Fruit fly (Drosophila melanogaster) whole organism, embryonic: ENCODE data around the gene CG5968.

Source experiments
- Abd-B ChIP-seq: fragments of 200-800 bp; sonication (Bioruptor generic); optimal IDR thresholded peaks from 2 replicates; lab custom pipeline; 2018; ENCODE audit warnings: missing biosample characterization, mild to moderate bottlenecking, missing genetic modification characterization, moderate library complexity
- B-H2 ChIP-seq: fragments of 200-800 bp; sonication (Bioruptor generic); optimal IDR thresholded peaks from 2 replicates; lab custom pipeline; 2018; ENCODE audit warnings: missing biosample characterization, mild to moderate bottlenecking, missing genetic modification characterization
- Bdp1 ChIP-seq: fragments of 200-800 bp; sonication (Bioruptor generic); optimal IDR thresholded peaks from 3 replicates; lab custom pipeline; 2016; ENCODE audit warnings: missing biosample characterization, missing genetic modification characterization
- CG10147 ChIP-seq: fragments of 200-800 bp; sonication (Bioruptor generic); optimal IDR thresholded peaks from 2 replicates; lab custom pipeline; 2019; ENCODE audit warnings: missing biosample characterization, mild to moderate bottlenecking, missing genetic modification characterization, moderate library complexity
- CG10366 ChIP-seq: fragments of 200-800 bp; sonication (Bioruptor generic); IDR thresholded peaks from 2 replicates; pipeline ENCODE4 v1.3.6; 2022; ENCODE audit warnings: missing biosample characterization, missing genetic modification characterization
- CG10565 ChIP-seq: fragments of 200-800 bp; sonication (Bioruptor generic); optimal IDR thresholded peaks from 3 replicates; lab custom pipeline; 2016; ENCODE audit warnings: missing biosample characterization, mild to moderate bottlenecking, missing genetic modification characterization
- CG1233 ChIP-seq: fragments of 200-800 bp; sonication (Bioruptor generic); optimal IDR thresholded peaks from 4 replicates; lab custom pipeline; 2018; ENCODE audit warnings: missing biosample characterization, mild to moderate bottlenecking, missing genetic modification characterization
- CG12659 ChIP-seq: fragments of 200-800 bp; sonication (Bioruptor generic); optimal IDR thresholded peaks from 3 replicates; lab custom pipeline; 2017; ENCODE audit warnings: mild to moderate bottlenecking, missing biosample characterization, missing genetic modification reagents, missing genetic modification characterization
- CG13894 ChIP-seq: fragments of 200-800 bp; sonication (Bioruptor generic); optimal IDR thresholded peaks from 3 replicates; lab custom pipeline; 2018; ENCODE audit warnings: missing biosample characterization, mild to moderate bottlenecking, missing genetic modification characterization, moderate library complexity
- CG14441 ChIP-seq: fragments of 200-800 bp; sonication (Bioruptor generic); IDR thresholded peaks from 2 replicates; pipeline ENCODE4 v1.3.6; 2022; ENCODE audit warnings: missing biosample characterization, missing genetic modification characterization
- CG14667 ChIP-seq: fragments of 200-800 bp; sonication (Bioruptor generic); IDR thresholded peaks from 2 replicates; pipeline ENCODE4 v1.3.6; 2022; ENCODE audit warnings: missing biosample characterization, missing genetic modification characterization
- CG1647 ChIP-seq: fragments of 200-800 bp; sonication (Bioruptor generic); optimal IDR thresholded peaks from 3 replicates; lab custom pipeline; 2016; ENCODE audit warnings: missing biosample characterization, missing genetic modification characterization
- CG1832 ChIP-seq: fragments of 200-800 bp; sonication (Bioruptor generic); optimal IDR thresholded peaks from 2 replicates; lab custom pipeline; 2017; ENCODE audit warnings: missing biosample characterization, mild to moderate bottlenecking, missing genetic modification characterization, inconsistent platforms
- CG2129 ChIP-seq: fragments of 200-800 bp; sonication (Bioruptor generic); IDR thresholded peaks from 2 replicates; pipeline ENCODE4 v1.3.6; 2022; ENCODE audit warnings: missing biosample characterization, missing genetic modification characterization; ENCODE audit not compliant: partially characterized antibody
- CG30431 ChIP-seq: fragments of 200-800 bp; sonication (Bioruptor generic); optimal IDR thresholded peaks from 2 replicates; lab custom pipeline; 2017; ENCODE audit warnings: missing biosample characterization, missing genetic modification characterization
- CG32532 ChIP-seq: fragments of 200-800 bp; sonication (Bioruptor generic); IDR thresholded peaks from 2 replicates; pipeline ENCODE4 v1.3.6; 2022; ENCODE audit warnings: missing biosample characterization, missing genetic modification characterization
- CG34422 ChIP-seq: fragments of 200-800 bp; sonication (Bioruptor generic); IDR thresholded peaks from 3 replicates; pipeline ENCODE4 v1.3.6; 2022; ENCODE audit warnings: missing biosample characterization, missing genetic modification characterization
- CG6254 ChIP-seq: fragments of 200-800 bp; sonication (Bioruptor generic); optimal IDR thresholded peaks from 3 replicates; lab custom pipeline; 2017; ENCODE audit warnings: mild to moderate bottlenecking, missing biosample characterization, missing genetic modification reagents, missing genetic modification characterization
- D19B ChIP-seq: fragments of 200-800 bp; sonication (Bioruptor generic); optimal IDR thresholded peaks from 2 replicates; lab custom pipeline; 2017; ENCODE audit warnings: missing biosample characterization, mild to moderate bottlenecking, missing genetic modification characterization
- HLH4C ChIP-seq: fragments of 200-800 bp; sonication (Bioruptor generic); IDR thresholded peaks from 3 replicates; pipeline ENCODE4 v1.3.6; 2022; ENCODE audit warnings: missing biosample characterization, missing genetic modification characterization; ENCODE audit not compliant: partially characterized antibody
- Hand ChIP-seq: fragments of 200-800 bp; sonication (Bioruptor generic); optimal IDR thresholded peaks from 2 replicates; lab custom pipeline; 2017; ENCODE audit warnings: mild to moderate bottlenecking, missing biosample characterization, missing genetic modification reagents, missing genetic modification characterization
- Hey ChIP-seq: fragments of 200-800 bp; sonication (Bioruptor generic); optimal IDR thresholded peaks from 3 replicates; lab custom pipeline; 2018; ENCODE audit warnings: missing biosample characterization, mild to moderate bottlenecking, missing genetic modification characterization
- NC2β ChIP-seq: fragments of 200-800 bp; sonication (Bioruptor generic); optimal IDR thresholded peaks from 2 replicates; lab custom pipeline; 2016; ENCODE audit warnings: missing biosample characterization, missing genetic modification characterization
- Nf-YA ChIP-seq: fragments of 200-800 bp; sonication (Bioruptor generic); IDR thresholded peaks from 2 replicates; pipeline ENCODE4 v1.3.6; 2022; ENCODE audit warnings: missing biosample characterization, missing genetic modification characterization
- Optix ChIP-seq: fragments of 200-800 bp; sonication (Bioruptor generic); IDR thresholded peaks from 3 replicates; pipeline ENCODE4 v1.3.6; 2022; ENCODE audit warnings: missing biosample characterization, missing genetic modification characterization
- Scr ChIP-seq: fragments of 200-800 bp; sonication (Bioruptor generic); IDR thresholded peaks from 2 replicates; pipeline ENCODE4 v1.3.6; 2022; ENCODE audit warnings: missing biosample characterization, missing genetic modification characterization; ENCODE audit not compliant: partially characterized antibody
- Sox100B ChIP-seq: fragments of 200-800 bp; sonication (Bioruptor generic); optimal IDR thresholded peaks from 3 replicates; lab custom pipeline; 2018; ENCODE audit warnings: missing biosample characterization, mild to moderate bottlenecking, missing genetic modification characterization
- Sry-β ChIP-seq: fragments of 200-800 bp; sonication (Bioruptor generic); optimal IDR thresholded peaks from 2 replicates; lab custom pipeline; 2018; ENCODE audit warnings: missing biosample characterization, mild to moderate bottlenecking, missing genetic modification characterization, moderate library complexity
- ab ChIP-seq: fragments of 200-800 bp; sonication (Bioruptor generic); optimal IDR thresholded peaks from 2 replicates; lab custom pipeline; 2016; ENCODE audit warnings: missing biosample characterization, missing genetic modification characterization
- corto ChIP-seq: fragments of 200-800 bp; sonication (Bioruptor generic); optimal IDR thresholded peaks from 2 replicates; lab custom pipeline; 2016; ENCODE audit warnings: missing biosample characterization, mild to moderate bottlenecking, missing genetic modification characterization, moderate library complexity
- cwo ChIP-seq: fragments of 200-800 bp; sonication (Bioruptor generic); optimal IDR thresholded peaks from 3 replicates; lab custom pipeline; 2017; ENCODE audit warnings: missing biosample characterization, missing genetic modification characterization, mild to moderate bottlenecking, moderate library complexity, missing genetic modification reagents
- ewg ChIP-seq: fragments of 200-800 bp; sonication (Bioruptor generic); optimal IDR thresholded peaks from 3 replicates; lab custom pipeline; 2017; ENCODE audit warnings: mild to moderate bottlenecking, missing biosample characterization, missing genetic modification reagents, missing genetic modification characterization
- gce ChIP-seq: fragments of 200-800 bp; sonication (Bioruptor generic); IDR thresholded peaks from 3 replicates; pipeline ENCODE4 v1.3.6; 2022; ENCODE audit warnings: missing biosample characterization, missing genetic modification characterization
- lmd ChIP-seq: fragments of 200-800 bp; sonication (Bioruptor generic); IDR thresholded peaks from 2 replicates; pipeline ENCODE4 v1.3.6; 2022; ENCODE audit warnings: missing biosample characterization, missing genetic modification characterization
- lov ChIP-seq, 2 experiments: fragments of 200-800 bp in 1 of 2; fragments of >200 bp in 1 of 2; sonication (Bioruptor generic) in 1 of 2; IDR thresholded peaks in 1 of 2; optimal IDR thresholded peaks in 1 of 2; 2 replicates in 1 of 2; 3 replicates in 1 of 2; pipeline versions ENCODE4 v1.3.6 to Lab custom; 2017 to 2022; ENCODE audit warnings: missing biosample characterization in 1 of 2, missing genetic modification characterization in 1 of 2
- mam ChIP-seq: fragments of 200-800 bp; sonication (Bioruptor generic); optimal IDR thresholded peaks from 3 replicates; lab custom pipeline; 2016; ENCODE audit warnings: missing biosample characterization, missing genetic modification characterization
- nom ChIP-seq: fragments of 200-800 bp; sonication (Bioruptor generic); optimal IDR thresholded peaks from 2 replicates; lab custom pipeline; 2017; ENCODE audit warnings: missing biosample characterization, missing genetic modification characterization, mild to moderate bottlenecking, moderate library complexity, missing genetic modification reagents
- p53 ChIP-seq: fragments of 200-800 bp; sonication (Bioruptor generic); optimal IDR thresholded peaks from 2 replicates; lab custom pipeline; 2016; ENCODE audit warnings: missing biosample characterization, missing genetic modification characterization
- rib ChIP-seq: fragments of 200-800 bp; sonication (Bioruptor generic); IDR thresholded peaks from 2 replicates; pipeline ENCODE4 v1.3.6; 2022; ENCODE audit warnings: missing biosample characterization, missing genetic modification characterization
- sima ChIP-seq: fragments of 200-800 bp; sonication (Bioruptor generic); optimal IDR thresholded peaks from 2 replicates; lab custom pipeline; 2016; ENCODE audit warnings: missing biosample characterization, missing genetic modification characterization
- slou ChIP-seq: fragments of 200-800 bp; sonication (Bioruptor generic); optimal IDR thresholded peaks from 3 replicates; lab custom pipeline; 2016; ENCODE audit warnings: missing biosample characterization, missing genetic modification characterization
- slp2 ChIP-seq: fragments of 200-800 bp; sonication (Bioruptor generic); optimal IDR thresholded peaks from 2 replicates; lab custom pipeline; 2016; ENCODE audit warnings: missing biosample characterization, missing genetic modification characterization
- so ChIP-seq: fragments of 200-800 bp; sonication (Bioruptor generic); IDR thresholded peaks from 3 replicates; pipeline ENCODE4 v1.3.6; 2022; ENCODE audit warnings: missing biosample characterization, missing genetic modification characterization
- sob ChIP-seq: fragments of 200-800 bp; sonication (Bioruptor generic); IDR thresholded peaks from 2 replicates; pipeline ENCODE4 v1.3.6; 2022; ENCODE audit warnings: missing biosample characterization, missing genetic modification characterization
- ssp ChIP-seq: fragments of 200-800 bp; sonication (Bioruptor generic); IDR thresholded peaks from 2 replicates; pipeline ENCODE4 v1.3.6; 2022; ENCODE audit warnings: missing biosample characterization, missing genetic modification characterization
- tna ChIP-seq: fragments of 200-800 bp; sonication (Bioruptor generic); IDR thresholded peaks from 2 replicates; pipeline ENCODE4 v1.3.6; 2022; ENCODE audit warnings: missing biosample characterization, missing genetic modification characterization; ENCODE audit not compliant: partially characterized antibody
- twi ChIP-seq: fragments of 200-800 bp; optimal IDR thresholded peaks from 2 replicates; lab custom pipeline; 2019; ENCODE audit warnings: missing biosample characterization, mild to moderate bottlenecking, missing genetic modification characterization, moderate library complexity
- unc-4 ChIP-seq: fragments of 200-800 bp; sonication (Bioruptor generic); IDR thresholded peaks from 2 replicates; pipeline ENCODE4 v1.3.6; 2022; ENCODE audit warnings: missing biosample characterization, missing genetic modification characterization; ENCODE audit not compliant: partially characterized antibody
- vvl ChIP-seq: fragments of 200-800 bp; sonication (Bioruptor generic); IDR thresholded peaks from 2 replicates; pipeline ENCODE4 v1.3.6; 2022; ENCODE audit warnings: missing biosample characterization, missing genetic modification characterization

The CG5968 gene

dm6 chr2L:16542997-16543593 lies 6.7 kb downstream of the CG5968 start (continued):
- TF ChIP-seq Hey, result peak; percentile 72
- peak; percentile 76 for TF ChIP-seq Sox100B (GFP tag; lab: Kevin White, UChicago)
- TF ChIP-seq ssp, result no peak
- peak; percentile 81 for TF ChIP-seq p53
- TF ChIP-seq HLH4C (GFP tag; lab: Robert Waterston, UW), result no peak
- TF ChIP-seq twi, result peak; percentile 63
- no peak for TF ChIP-seq rib (GFP tag; lab: Robert Waterston, UW)
- no peak for TF ChIP-seq CG2129
- TF ChIP-seq Scr (GFP tag; lab: Robert Waterston, UW), result no peak
- TF ChIP-seq Nf-YA (GFP tag; lab: Robert Waterston, UW), result no peak
- peak; percentile 62 for TF ChIP-seq CG30431 (GFP tag; lab: Kevin White, UChicago)
- peak; percentile 54 for TF ChIP-seq Bdp1 (GFP tag; lab: Kevin White, UChicago)
- TF ChIP-seq CG10565 (GFP tag; lab: Kevin White, UChicago), result no peak
- TF ChIP-seq corto, result no peak
- peak; percentile 35; the same call in 1 of the 2 replicates for TF ChIP-seq lmd (GFP tag; lab: Robert Waterston, UW)
- TF ChIP-seq NC2β (GFP tag; lab: Kevin White, UChicago), result peak; percentile 77
- TF ChIP-seq cwo (GFP tag; lab: Kevin White, UChicago), result peak; percentile 60
- TF ChIP-seq unc-4 (GFP tag; lab: Robert Waterston, UW), result no peak
- peak; percentile 68 for TF ChIP-seq slou
- peak; percentile 30; the same call in 1 of the 2 replicates for TF ChIP-seq CG14441 (GFP tag; lab: Robert Waterston, UW)
- no peak for TF ChIP-seq CG14667 (GFP tag; lab: Robert Waterston, UW)
- peak; percentile 66; the same call in 1 of the 2 replicates for TF ChIP-seq sob (GFP tag; lab: Robert Waterston, UW)
- peak; percentile 69 for TF ChIP-seq D19B (GFP tag; lab: Kevin White, UChicago)
- TF ChIP-seq so (GFP tag; lab: Robert Waterston, UW), result peak; percentile 72; the same call in 2 of the 3 replicates
- TF ChIP-seq Hand (GFP tag; lab: Kevin White, UChicago), result peak; percentile 69
- TF ChIP-seq vvl (GFP tag; lab: Robert Waterston, UW), result peak; percentile 94
- peak; percentile 20 for TF ChIP-seq Abd-B (GFP tag; lab: Kevin White, UChicago)
- TF ChIP-seq gce (GFP tag; lab: Robert Waterston, UW), result peak; percentile 76
- TF ChIP-seq ab (GFP tag; lab: Kevin White, UChicago), result no peak
- TF ChIP-seq CG13894 (tag; lab: Kevin White, UChicago), result peak; percentile 71
- peak; percentile 38; the same call in 1 of the 3 replicates for TF ChIP-seq Optix (GFP tag; lab: Robert Waterston, UW)
- peak; percentile 76 for TF ChIP-seq CG32532 (GFP tag; lab: Robert Waterston, UW)
- TF ChIP-seq CG10366 (GFP tag; lab: Robert Waterston, UW), result peak; percentile 52
- no peak for TF ChIP-seq CG10147
- TF ChIP-seq sima (GFP tag; lab: Kevin White, UChicago), result no peak
- no peak for TF ChIP-seq CG1832 (GFP tag; lab: Kevin White, UChicago)
- TF ChIP-seq nom (GFP tag; lab: Kevin White, UChicago), result peak; percentile 67
- TF ChIP-seq CG1233 (GFP tag; lab: Kevin White, UChicago), result peak; percentile 89
- TF ChIP-seq lov (optimal IDR thresholded peaks at IDR 0.05; lab: Kevin White, UChicago), result no peak
- peak; percentile 70; the same call in 2 of the 3 replicates for TF ChIP-seq lov (GFP tag; IDR thresholded peaks at IDR 0.05; lab: Robert Waterston, UW)
- TF ChIP-seq CG34422 (GFP tag; lab: Robert Waterston, UW), result peak; percentile 72; the same call in 1 of the 3 replicates
- no peak for TF ChIP-seq CG1647 (GFP tag; lab: Kevin White, UChicago)
- TF ChIP-seq CG12659, result peak; percentile 83
- TF ChIP-seq mam, result peak; percentile 50
- peak; percentile 74 for TF ChIP-seq CG6254 (GFP tag; lab: Kevin White, UChicago)
- TF ChIP-seq B-H2 (GFP tag; lab: Kevin White, UChicago), result peak; percentile 88
- peak; percentile 73 for TF ChIP-seq ewg (GFP tag; lab: Kevin White, UChicago)
- TF ChIP-seq tna (GFP tag; lab: Robert Waterston, UW), result no peak
- peak; percentile 77 for TF ChIP-seq slp2
- TF ChIP-seq Sry-β (GFP tag; lab: Kevin White, UChicago), result peak; percentile 49
